Worm (Caenorhabditis elegans) whole organism, L1 larva: ENCODE results near the gene srh-173.

ENCODE experiments used
- C34B4.2 ChIP-seq: sonication (generic microtip); optimal IDR thresholded peaks from 2 replicates; lab custom pipeline; 2017; ENCODE audit warnings: mild to moderate bottlenecking, missing genetic modification characterization, missing compliant biosample characterization
- F16B12.6 ChIP-seq: fragments of 150-350 bp; optimal IDR thresholded peaks from 2 replicates; lab custom pipeline; 2014; ENCODE audit warnings: missing biosample characterization, missing genetic modification characterization
- aha-1 ChIP-seq: fragments of 150-350 bp; optimal IDR thresholded peaks from 2 replicates; lab custom pipeline; 2014; ENCODE audit warnings: missing biosample characterization, missing genetic modification characterization
- ceh-63 ChIP-seq: fragments of 200-800 bp; sonication (Bioruptor generic); optimal IDR thresholded peaks from 2 replicates; lab custom pipeline; 2018; ENCODE audit warnings: mild to moderate bottlenecking, missing genetic modification characterization, missing compliant biosample characterization
- ceh-8 ChIP-seq: fragments of 200-800 bp; sonication (Bioruptor generic); optimal IDR thresholded peaks from 2 replicates; lab custom pipeline; 2018; ENCODE audit warnings: mild to moderate bottlenecking, missing genetic modification characterization, moderate library complexity, missing compliant biosample characterization
- ceh-82 ChIP-seq, 3 experiments: fragments of 150-350 bp in 1 of 3; sonication (generic microtip) in 2 of 3; optimal IDR thresholded peaks; 2 replicates each; lab custom pipeline; 2014 to 2017; ENCODE audit warnings: missing biosample characterization in 3 of 3, missing genetic modification characterization in 3 of 3
- ceh-88 ChIP-seq: fragments of 200-800 bp; sonication (Bioruptor generic); IDR thresholded peaks from 2 replicates; pipeline ENCODE4 v1.3.6; 2022; ENCODE audit warnings: missing genetic modification characterization, missing compliant biosample characterization
- ces-1 ChIP-seq: fragments of 150-350 bp; optimal IDR thresholded peaks from 2 replicates; lab custom pipeline; 2014; ENCODE audit warnings: missing biosample characterization, missing genetic modification reagents, missing genetic modification characterization
- dpl-1 ChIP-seq, 3 experiments: fragments of 150-350 bp in 2 of 3; sonication (generic microtip) in 1 of 3; optimal IDR thresholded peaks; 2 replicates each; lab custom pipeline; 2014 to 2017; ENCODE audit warnings: missing biosample characterization in 3 of 3, missing genetic modification characterization in 3 of 3, missing genetic modification reagents in 3 of 3
- egl-13 ChIP-seq: sonication (generic microtip); optimal IDR thresholded peaks from 2 replicates; lab custom pipeline; 2016; ENCODE audit warnings: missing genotype, missing genetic modification reagents, missing genetic modification characterization, missing compliant biosample characterization
- egl-27 ChIP-seq, 2 experiments: fragments of 150-350 bp in 1 of 2; sonication (generic microtip); optimal IDR thresholded peaks; 3 replicates each; lab custom pipeline; 2017 to 2018; ENCODE audit warnings: missing biosample characterization in 2 of 2, missing genetic modification characterization in 2 of 2, missing genetic modification reagents in 2 of 2
- ets-5 ChIP-seq: fragments of 200-800 bp; sonication (Bioruptor generic); IDR thresholded peaks from 2 replicates; pipeline ENCODE4 v1.3.6; 2022; ENCODE audit warnings: missing genetic modification characterization, missing compliant biosample characterization
- fkh-4 ChIP-seq: sonication (generic microtip); optimal IDR thresholded peaks from 2 replicates; lab custom pipeline; 2016; ENCODE audit warnings: missing compliant biosample characterization, missing genetic modification characterization, borderline replicate concordance
- fkh-8 ChIP-seq: sonication (generic microtip); optimal IDR thresholded peaks from 2 replicates; lab custom pipeline; 2016; ENCODE audit warnings: mild to moderate bottlenecking, missing genetic modification characterization, missing compliant biosample characterization
- hlh-4 ChIP-seq: sonication (generic microtip); optimal IDR thresholded peaks from 2 replicates; lab custom pipeline; 2016; ENCODE audit warnings: mild to moderate bottlenecking, missing genetic modification characterization, missing compliant biosample characterization
- irx-1 ChIP-seq: sonication (generic microtip); optimal IDR thresholded peaks from 2 replicates; lab custom pipeline; 2016; ENCODE audit warnings: missing genetic modification characterization, missing compliant biosample characterization
- lin-15B ChIP-seq: fragments of 150-350 bp; sonication (generic microtip); optimal IDR thresholded peaks from 3 replicates; lab custom pipeline; 2014; ENCODE audit warnings: missing biosample characterization, missing genetic modification characterization
- lin-35 ChIP-seq, 2 experiments: fragments of 150-350 bp; optimal IDR thresholded peaks; 2 replicates each; lab custom pipeline; 2014; ENCODE audit warnings: missing biosample characterization in 2 of 2, missing genetic modification characterization in 2 of 2, missing genetic modification reagents in 2 of 2
- lir-3 ChIP-seq: sonication (generic microtip); optimal IDR thresholded peaks from 2 replicates; lab custom pipeline; 2016; ENCODE audit warnings: mild to moderate bottlenecking, missing genetic modification characterization, moderate library complexity, missing compliant biosample characterization; ENCODE audit not compliant: poor library complexity
- lsy-2 ChIP-seq, 2 experiments: fragments of 150-350 bp; optimal IDR thresholded peaks; 2 replicates each; lab custom pipeline; 2014; ENCODE audit warnings: missing biosample characterization in 2 of 2, missing genetic modification characterization in 2 of 2
- mef-2 ChIP-seq: fragments of 150-350 bp; optimal IDR thresholded peaks from 2 replicates; lab custom pipeline; 2014; ENCODE audit warnings: missing biosample characterization, missing genetic modification characterization
- nhr-19 ChIP-seq: fragments of 200-800 bp; sonication (Bioruptor generic); conservative IDR thresholded peaks from 2 replicates; pipeline ENCODE4 v1.3.6; 2022; ENCODE audit warnings: missing genetic modification characterization, missing compliant biosample characterization
- nhr-237 ChIP-seq: fragments of 150-350 bp; optimal IDR thresholded peaks from 2 replicates; lab custom pipeline; 2014; ENCODE audit warnings: missing biosample characterization, missing genetic modification characterization
- nhr-47 ChIP-seq: sonication (generic microtip); optimal IDR thresholded peaks from 2 replicates; lab custom pipeline; 2016; ENCODE audit warnings: mild to moderate bottlenecking, missing genetic modification characterization, moderate library complexity, missing compliant biosample characterization
- nhr-71 ChIP-seq: sonication (generic microtip); optimal IDR thresholded peaks from 2 replicates; lab custom pipeline; 2016; ENCODE audit warnings: mild to moderate bottlenecking, missing genetic modification characterization, moderate library complexity, missing compliant biosample characterization
- nhr-76 ChIP-seq: sonication (generic microtip); optimal IDR thresholded peaks from 2 replicates; lab custom pipeline; 2017; ENCODE audit warnings: missing biosample characterization, missing genetic modification characterization
- pax-3 ChIP-seq: fragments of 200-800 bp; sonication (Bioruptor generic); optimal IDR thresholded peaks from 2 replicates; lab custom pipeline; 2018; ENCODE audit warnings: mild to moderate bottlenecking, missing genetic modification characterization, moderate library complexity, missing compliant biosample characterization
- pqm-1 ChIP-seq: sonication (generic microtip); optimal IDR thresholded peaks from 3 replicates; lab custom pipeline; 2017; ENCODE audit warnings: missing biosample characterization, missing genetic modification characterization
- rnt-1 ChIP-seq: sonication (generic microtip); optimal IDR thresholded peaks from 2 replicates; lab custom pipeline; 2016; ENCODE audit warnings: mild to moderate bottlenecking, missing genetic modification characterization, moderate library complexity, missing compliant biosample characterization
- sup-37 ChIP-seq: fragments of 200-800 bp; sonication (Bioruptor generic); optimal IDR thresholded peaks from 2 replicates; lab custom pipeline; 2018; ENCODE audit warnings: mild to moderate bottlenecking, missing genetic modification characterization, missing compliant biosample characterization
- swsn-7 ChIP-seq: sonication (generic microtip); optimal IDR thresholded peaks from 2 replicates; lab custom pipeline; 2016; ENCODE audit warnings: missing genetic modification characterization, missing compliant biosample characterization
- tlp-1 ChIP-seq: fragments of 150-350 bp; optimal IDR thresholded peaks from 2 replicates; lab custom pipeline; 2014; ENCODE audit warnings: missing biosample characterization, missing genetic modification characterization
- unc-130 ChIP-seq: fragments of 150-350 bp; optimal IDR thresholded peaks from 2 replicates; lab custom pipeline; 2017; ENCODE audit warnings: missing biosample characterization, missing genetic modification characterization, inconsistent platforms
- unc-30 ChIP-seq: sonication (generic microtip); optimal IDR thresholded peaks from 2 replicates; lab custom pipeline; 2017; ENCODE audit warnings: missing biosample characterization, missing genetic modification characterization
- unc-62 ChIP-seq: fragments of 150-350 bp; optimal IDR thresholded peaks from 2 replicates; lab custom pipeline; 2014; ENCODE audit warnings: missing biosample characterization, missing genetic modification reagents, missing genetic modification characterization
- unc-86 ChIP-seq: sonication (generic microtip); optimal IDR thresholded peaks from 2 replicates; lab custom pipeline; 2016; ENCODE audit warnings: missing genetic modification characterization, missing compliant biosample characterization
- xbp-1 ChIP-seq: sonication (generic microtip); optimal IDR thresholded peaks from 2 replicates; lab custom pipeline; 2016; ENCODE audit warnings: missing genetic modification characterization, missing compliant biosample characterization
- zag-1 ChIP-seq: fragments of 150-350 bp; optimal IDR thresholded peaks from 2 replicates; lab custom pipeline; 2014; ENCODE audit warnings: missing biosample characterization, missing genetic modification characterization
- zip-4 ChIP-seq: fragments of 200-800 bp; sonication (Bioruptor generic); optimal IDR thresholded peaks from 2 replicates; lab custom pipeline; 2018; ENCODE audit warnings: mild to moderate bottlenecking, missing genetic modification characterization, moderate library complexity, missing compliant biosample characterization
- ztf-4 ChIP-seq: fragments of 150-350 bp; optimal IDR thresholded peaks from 2 replicates; lab custom pipeline; 2014; ENCODE audit warnings: missing biosample characterization, missing genetic modification characterization

Gene srh-173

DNA sequence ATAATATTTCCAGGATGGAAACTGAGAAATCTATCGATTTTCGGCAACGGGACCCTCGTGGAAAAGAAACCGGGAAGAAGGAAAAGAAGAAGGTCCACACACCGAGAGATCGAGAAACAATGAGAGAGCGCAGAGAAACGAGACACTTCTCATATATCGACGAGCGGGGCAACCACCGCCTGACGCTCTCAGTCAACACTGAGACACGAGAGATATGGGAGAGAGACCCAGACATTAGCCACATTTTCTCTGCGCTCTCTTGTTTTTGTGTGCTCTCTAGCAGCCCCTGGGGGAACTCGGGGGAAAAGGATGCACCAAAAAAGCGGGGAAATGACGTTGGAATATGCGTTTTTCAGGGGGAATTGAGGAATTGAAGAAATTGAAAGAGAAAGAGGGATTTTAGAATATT lies 32.6 kb downstream of the srh-173 start (continued):
- TF ChIP-seq nhr-76 (tag; lab: Kevin White, UChicago) (no peak), ztf-4 (tag; lab: Kevin White, UChicago) (peak; percentile 78), rnt-1 (peak; percentile 84), irx-1 (peak; percentile 38), dpl-1 (GFP tag; optimal IDR thresholded peaks at IDR 0.05; lab: Kevin White, UChicago) (peak in 2 of 3 experiments; percentile 48 to 49), lsy-2 (tag; optimal IDR thresholded peaks at IDR 0.05; lab: Kevin White, UChicago) (peak; percentile 77), aha-1 (tag; lab: Kevin White, UChicago) (no peak), mef-2 (peak; percentile 65), pax-3 (peak; percentile 56), sup-37 (GFP tag; lab: Kevin White, UChicago) (no peak), unc-30 (tag; lab: Kevin White, UChicago) (no peak), unc-130 (tag; lab: Kevin White, UChicago) (peak; percentile 8), lir-3 (tag; lab: Kevin White, UChicago) (no peak), egl-27 (tag; optimal IDR thresholded peaks at IDR 0.05; lab: Kevin White, UChicago) (peak in 1 of 2 experiments; percentile 29), zip-4 (GFP tag; lab: Kevin White, UChicago) (peak; percentile 17), fkh-8 (tag; lab: Kevin White, UChicago) (peak; percentile 78), egl-13 (tag; lab: Kevin White, UChicago) (peak; percentile 91), ceh-82 (tag; optimal IDR thresholded peaks at IDR 0.05; lab: Kevin White, UChicago) (peak; percentile 64 to 72 (median 65)), ces-1 (no peak), nhr-47 (tag; lab: Kevin White, UChicago) (peak; percentile 87), nhr-71 (peak; percentile 94), xbp-1 (peak; percentile 76), F16B12.6 (tag; lab: Kevin White, UChicago) (peak; percentile 8), swsn-7 (peak; percentile 86), hlh-4 (tag; lab: Kevin White, UChicago) (no peak), unc-86 (tag; lab: Kevin White, UChicago) (peak; percentile 93), nhr-237 (tag; lab: Kevin White, UChicago) (no peak), tlp-1 (no peak), lin-35 (GFP tag; optimal IDR thresholded peaks at IDR 0.05; lab: Kevin White, UChicago) (peak; percentile 68), C34B4.2 (tag; lab: Kevin White, UChicago) (no peak), ceh-63 (GFP tag; lab: Kevin White, UChicago) (no peak), ceh-8 (no peak), zag-1 (tag; lab: Kevin White, UChicago) (no peak), fkh-4 (tag; lab: Kevin White, UChicago) (no peak)

DNA sequence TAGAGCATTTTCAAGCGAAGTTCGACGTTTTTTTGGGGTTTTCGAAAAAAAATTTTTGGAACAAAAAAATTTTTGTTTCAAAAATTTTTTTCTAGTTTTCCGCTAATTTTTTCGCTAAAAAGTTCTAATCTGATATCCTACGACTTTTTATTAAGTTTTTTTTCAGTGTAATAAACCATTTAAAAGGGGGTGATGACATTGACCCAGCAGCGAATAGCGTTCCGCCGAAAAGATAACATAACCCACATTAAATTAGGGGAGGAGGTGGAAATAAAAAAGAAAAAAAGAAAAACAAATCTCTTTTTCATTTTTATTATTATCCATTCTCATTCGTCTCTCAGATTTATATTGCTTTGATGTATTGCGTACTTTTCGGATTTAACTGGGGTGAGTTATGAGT lies 34.4 kb downstream of the srh-173 start, which contains the start of gene Y60A3A.23:
TSS of gene Y60A3A.23 (plus strand) at position 301 of the 400 bp plus-strand sequence.
- TF ChIP-seq nhr-19 (GFP tag; lab: Robert Waterston, UW) = no peak
- TF ChIP-seq pqm-1 (tag; lab: Kevin White, UChicago) = no peak
- TF ChIP-seq, all 84 proteins: peak for 0

DNA sequence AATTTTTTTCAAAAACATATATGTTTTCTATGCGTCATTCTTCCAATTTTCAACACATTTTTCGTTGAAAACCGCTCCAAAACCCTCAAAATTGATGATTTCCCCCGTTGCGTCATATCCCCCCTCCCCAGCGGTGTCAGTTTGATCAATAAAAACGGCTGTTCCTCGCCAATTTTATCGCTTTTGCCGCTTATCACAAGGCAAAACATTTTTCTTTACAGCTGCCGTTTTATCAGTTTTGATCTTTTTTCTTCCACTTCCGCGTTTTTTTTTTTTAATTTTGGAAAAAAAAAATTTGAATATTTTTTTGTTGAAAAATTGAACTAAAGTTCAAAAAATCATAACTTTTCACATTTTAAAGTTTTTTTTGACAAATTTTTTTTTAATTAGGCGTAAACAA lies 38.1 kb downstream of the srh-173 start:
- TF ChIP-seq lin-15B = no peak
- no peak for TF ChIP-seq ceh-82 (tag; optimal IDR thresholded peaks at IDR 0.05; lab: Kevin White, UChicago)
- no peak for TF ChIP-seq nhr-19 (GFP tag; lab: Robert Waterston, UW)
- TF ChIP-seq unc-30 (tag; lab: Kevin White, UChicago) = no peak
- TF ChIP-seq ceh-88 = no peak
- no peak for TF ChIP-seq ets-5
- no peak for TF ChIP-seq unc-62 (GFP tag; lab: Kevin White, UChicago)
- TF ChIP-seq, all 84 proteins: peak for 0
